Worm (Caenorhabditis elegans): Measurements from ENCODE around the gene pals-34.

- TF ChIP-seq unc-62 (GFP tag; optimal IDR thresholded peaks at IDR 0.05 in 1 of 2) (no peak), unc-62 (tag; optimal IDR thresholded peaks at IDR 0.05) (no peak), unc-39 (tag; optimal IDR thresholded peaks at IDR 0.05) (no peak), lin-39 (tag; optimal IDR thresholded peaks at IDR 0.05) (no peak)
These were observed 2.5 kb upstream of the pals-34 start, which contains the start of the genes clec-217 and F26D11.2 for ce11 chrV:7958740-7959320.

Measured in whole organism, L4 larva.